Fruit fly (Drosophila melanogaster) whole organism, prepupa: ENCODE measurements around the gene CG46397.

ENCODE experiments used
- CG10631 ChIP-seq: fragments of 200-800 bp; sonication (Bioruptor generic); optimal IDR thresholded peaks from 2 replicates; lab custom pipeline; 2016; ENCODE audit warnings: missing biosample characterization, missing genetic modification characterization
- CG31627 ChIP-seq: fragments of 200-800 bp; sonication (Bioruptor generic); optimal IDR thresholded peaks from 3 replicates; lab custom pipeline; 2016; ENCODE audit warnings: missing biosample characterization, missing genetic modification characterization
- CG6163 ChIP-seq: fragments of 200-800 bp; sonication (Bioruptor generic); IDR thresholded peaks from 3 replicates; pipeline ENCODE4 v1.3.6; 2022; ENCODE audit warnings: missing biosample characterization, missing genetic modification characterization
- Ets96B ChIP-seq: fragments of 200-800 bp; optimal IDR thresholded peaks from 2 replicates; lab custom pipeline; 2019; ENCODE audit warnings: missing biosample characterization, mild to moderate bottlenecking, missing genetic modification characterization, moderate library complexity
- Gug ChIP-seq: fragments of 200-800 bp; sonication (Bioruptor generic); IDR thresholded peaks from 2 replicates; pipeline ENCODE4 v1.3.6; 2022; ENCODE audit warnings: missing biosample characterization, missing genetic modification characterization
- Hr38 ChIP-seq: sonication (Bioruptor generic); optimal IDR thresholded peaks from 2 replicates; lab custom pipeline; 2016; ENCODE audit warnings: missing biosample characterization, missing genetic modification characterization
- OdsH ChIP-seq: fragments of 200-800 bp; sonication (Bioruptor generic); optimal IDR thresholded peaks from 3 replicates; lab custom pipeline; 2016; ENCODE audit warnings: missing biosample characterization, missing genetic modification characterization
- cyc ChIP-seq: fragments of 200-800 bp; sonication (Bioruptor generic); optimal IDR thresholded peaks from 3 replicates; lab custom pipeline; 2016; ENCODE audit warnings: missing biosample characterization, missing genetic modification characterization
- dsx ChIP-seq: fragments of 200-800 bp; optimal IDR thresholded peaks from 3 replicates; lab custom pipeline; 2019; ENCODE audit warnings: missing biosample characterization, mild to moderate bottlenecking, missing genetic modification characterization, moderate library complexity; ENCODE audit not compliant: poor library complexity, severe bottlenecking
- eg ChIP-seq: fragments of 200-800 bp; sonication (Bioruptor generic); IDR thresholded peaks from 3 replicates; pipeline ENCODE4 v1.3.6; 2022; ENCODE audit warnings: missing biosample characterization, missing genetic modification characterization
- fkh ChIP-seq: fragments of 200-800 bp; sonication (Bioruptor generic); optimal IDR thresholded peaks from 3 replicates; lab custom pipeline; 2017; ENCODE audit warnings: missing biosample characterization, mild to moderate bottlenecking, missing genetic modification characterization, moderate library complexity
- ss ChIP-seq, 2 experiments: fragments of 200-800 bp; sonication (Bioruptor generic); optimal IDR thresholded peaks; 2 replicates in 1 of 2; 3 replicates in 1 of 2; lab custom pipeline; 2017 to 2018; ENCODE audit warnings: mild to moderate bottlenecking in 2 of 2, missing biosample characterization in 2 of 2, missing genetic modification characterization in 2 of 2, moderate library complexity in 1 of 2
- topi ChIP-seq: fragments of 200-800 bp; sonication (Bioruptor generic); optimal IDR thresholded peaks from 3 replicates; lab custom pipeline; 2016; ENCODE audit warnings: missing biosample characterization, missing genetic modification characterization

- no peak for TF ChIP-seq CG6163 (GFP tag; lab: Robert Waterston, UW)
- TF ChIP-seq CG31627, result no peak
- TF ChIP-seq ss (GFP tag; optimal IDR thresholded peaks at IDR 0.05; lab: Kevin White, UChicago), result no peak
- TF ChIP-seq CG10631 (GFP tag; lab: Kevin White, UChicago), result no peak
- TF ChIP-seq Gug (GFP tag; lab: Robert Waterston, UW), result no peak
- TF ChIP-seq cyc (GFP tag; lab: Kevin White, UChicago), result no peak
- no peak for TF ChIP-seq dsx
- TF ChIP-seq Ets96B, result no peak
- TF ChIP-seq Hr38 (GFP tag; lab: Kevin White, UChicago), result no peak
- no peak for TF ChIP-seq OdsH (GFP tag; lab: Kevin White, UChicago)
- TF ChIP-seq eg (GFP tag; lab: Robert Waterston, UW), result no peak
- no peak for TF ChIP-seq topi (GFP tag; lab: Kevin White, UChicago)
- TF ChIP-seq fkh (GFP tag; lab: Kevin White, UChicago), result no peak
These were observed 1.6 kb downstream of the CG46397 start for dm6 chr2L:8948650-8949049.
